Fruit fly (Drosophila melanogaster) whole organism, embryonic: ENCODE measurements around the gene CG31075.

Experiments
- Bgb ChIP-seq: fragments of 200-800 bp; sonication (Bioruptor generic); IDR thresholded peaks from 2 replicates; pipeline ENCODE4 v1.3.6; 2022; ENCODE audit warnings: missing biosample characterization, missing genetic modification characterization; ENCODE audit not compliant: partially characterized antibody
- CG12769 ChIP-seq: fragments of 200-800 bp; sonication (Bioruptor generic); optimal IDR thresholded peaks from 2 replicates; lab custom pipeline; 2019; ENCODE audit warnings: missing biosample characterization, mild to moderate bottlenecking, missing genetic modification characterization, moderate library complexity
- CG17385 ChIP-seq: fragments of 200-800 bp; sonication (Bioruptor generic); optimal IDR thresholded peaks from 3 replicates; lab custom pipeline; 2018; ENCODE audit warnings: missing biosample characterization, mild to moderate bottlenecking, missing genetic modification characterization
- CG18599 ChIP-seq: fragments of 200-800 bp; sonication (Bioruptor generic); optimal IDR thresholded peaks from 3 replicates; lab custom pipeline; 2017; ENCODE audit warnings: missing biosample characterization, missing genetic modification characterization, mild to moderate bottlenecking, moderate library complexity, missing genetic modification reagents
- CG31365 ChIP-seq: fragments of 200-800 bp; sonication (Bioruptor generic); optimal IDR thresholded peaks from 2 replicates; lab custom pipeline; 2018; ENCODE audit warnings: missing biosample characterization, mild to moderate bottlenecking, missing genetic modification characterization
- CG3281 ChIP-seq: fragments of 200-800 bp; sonication (Bioruptor generic); optimal IDR thresholded peaks from 3 replicates; lab custom pipeline; 2017; ENCODE audit warnings: missing biosample characterization, mild to moderate bottlenecking, missing genetic modification characterization
- CG3995 ChIP-seq: fragments of 200-800 bp; sonication (Bioruptor generic); optimal IDR thresholded peaks from 3 replicates; lab custom pipeline; 2016; ENCODE audit warnings: missing biosample characterization, missing genetic modification characterization
- CG6175 ChIP-seq: fragments of 200-800 bp; sonication (Bioruptor generic); IDR thresholded peaks from 3 replicates; pipeline ENCODE4 v1.3.6; 2022; ENCODE audit warnings: missing biosample characterization, missing genetic modification characterization
- CG6689 ChIP-seq: fragments of 200-800 bp; sonication (Bioruptor generic); IDR thresholded peaks from 2 replicates; pipeline ENCODE4 v1.3.6; 2022; ENCODE audit warnings: missing biosample characterization, missing genetic modification characterization
- CG7372 ChIP-seq: fragments of 200-800 bp; sonication (Bioruptor generic); IDR thresholded peaks from 2 replicates; pipeline ENCODE4 v1.3.6; 2022; ENCODE audit warnings: missing biosample characterization, missing genetic modification characterization
- CG8089 ChIP-seq: fragments of 200-800 bp; sonication (Bioruptor generic); optimal IDR thresholded peaks from 3 replicates; lab custom pipeline; 2016; ENCODE audit warnings: missing biosample characterization, missing genetic modification characterization
- CTCF ChIP-seq: fragments of 200-800 bp; sonication (Bioruptor generic); optimal IDR thresholded peaks from 2 replicates; lab custom pipeline; 2017; ENCODE audit warnings: missing biosample characterization, mild to moderate bottlenecking, missing genetic modification characterization, moderate library complexity
- Deaf1 ChIP-seq: fragments of 200-800 bp; optimal IDR thresholded peaks from 3 replicates; lab custom pipeline; 2019; ENCODE audit warnings: missing biosample characterization, mild to moderate bottlenecking, missing genetic modification characterization, moderate library complexity
- Doc3 ChIP-seq: fragments of 200-800 bp; sonication (Bioruptor generic); IDR thresholded peaks from 3 replicates; pipeline ENCODE4 v1.3.6; 2022; ENCODE audit warnings: missing biosample characterization, missing genetic modification characterization; ENCODE audit not compliant: partially characterized antibody
- Eip74EF ChIP-seq, 2 experiments: fragments of 200-800 bp in 1 of 2; fragments of >200 bp in 1 of 2; sonication (Bioruptor generic) in 1 of 2; optimal IDR thresholded peaks; 2 replicates each; lab custom pipeline; 2017 to 2019; ENCODE audit warnings: missing biosample characterization in 2 of 2, missing genetic modification characterization in 2 of 2, mild to moderate bottlenecking in 1 of 2, moderate library complexity in 1 of 2
- Ets65A ChIP-seq: fragments of 200-800 bp; sonication (Bioruptor generic); peaks from one replicate; lab custom pipeline; 2016; ENCODE audit warnings: missing biosample characterization, missing genetic modification characterization
- Fer1 ChIP-seq: fragments of 200-800 bp; sonication (Bioruptor generic); optimal IDR thresholded peaks from 2 replicates; lab custom pipeline; 2017; ENCODE audit warnings: missing biosample characterization, mild to moderate bottlenecking, missing genetic modification characterization
- Hand ChIP-seq: fragments of 200-800 bp; sonication (Bioruptor generic); optimal IDR thresholded peaks from 2 replicates; lab custom pipeline; 2017; ENCODE audit warnings: mild to moderate bottlenecking, missing biosample characterization, missing genetic modification reagents, missing genetic modification characterization
- Hr78 ChIP-seq, 2 experiments: fragments of 200-800 bp in 1 of 2; fragments of >200 bp in 1 of 2; sonication (Bioruptor generic) in 1 of 2; optimal IDR thresholded peaks; 2 replicates each; lab custom pipeline; 2017 to 2019; ENCODE audit warnings: missing biosample characterization in 2 of 2, missing genetic modification characterization in 2 of 2, mild to moderate bottlenecking in 1 of 2, moderate library complexity in 1 of 2
- Jarid2 ChIP-seq: fragments of 200-800 bp; sonication (Bioruptor generic); optimal IDR thresholded peaks from 3 replicates; lab custom pipeline; 2017; ENCODE audit warnings: mild to moderate bottlenecking, missing biosample characterization, missing genetic modification reagents, missing genetic modification characterization
- Med ChIP-seq: fragments of 200-800 bp; sonication (Bioruptor generic); peaks from one replicate; lab custom pipeline; 2016; ENCODE audit warnings: missing biosample characterization, missing genetic modification characterization, mild to moderate bottlenecking, inconsistent platforms, moderate library complexity
- NFAT ChIP-seq: fragments of 200-800 bp; sonication (Bioruptor generic); IDR thresholded peaks from 2 replicates; pipeline ENCODE4 v1.3.6; 2022; ENCODE audit warnings: missing biosample characterization, missing genetic modification characterization
- Pdp1 ChIP-seq, 2 experiments: fragments of 200-800 bp; sonication (Bioruptor generic); optimal IDR thresholded peaks; 3 replicates each; lab custom pipeline; 2016; ENCODE audit warnings: missing biosample characterization in 2 of 2, missing genetic modification characterization in 2 of 2, mild to moderate bottlenecking in 1 of 2, moderate library complexity in 1 of 2
- Trl ChIP-seq, 3 experiments: fragments of >200 bp in 2 of 3; fragments of 200-800 bp in 1 of 3; sonication (Bioruptor generic) in 1 of 3; optimal IDR thresholded peaks; 2 replicates in 1 of 3; 3 replicates in 2 of 3; lab custom pipeline; 2016 to 2017; ENCODE audit warnings: missing biosample characterization in 1 of 3, missing genetic modification characterization in 1 of 3
- abd-A ChIP-seq: fragments of 200-800 bp; sonication (Bioruptor generic); optimal IDR thresholded peaks from 3 replicates; lab custom pipeline; 2019; ENCODE audit warnings: missing biosample characterization, mild to moderate bottlenecking, missing genetic modification characterization, moderate library complexity
- amos ChIP-seq: fragments of 200-800 bp; sonication (Bioruptor generic); IDR thresholded peaks from 2 replicates; pipeline ENCODE4 v1.3.6; 2022; ENCODE audit warnings: missing biosample characterization, missing genetic modification characterization; ENCODE audit not compliant: partially characterized antibody
- ato ChIP-seq: fragments of 200-800 bp; sonication (Bioruptor generic); IDR thresholded peaks from 2 replicates; pipeline ENCODE4 v1.3.6; 2022; ENCODE audit warnings: missing biosample characterization, missing genetic modification characterization; ENCODE audit not compliant: partially characterized antibody
- chinmo ChIP-seq: fragments of 200-800 bp; sonication (Bioruptor generic); IDR thresholded peaks from 4 replicates; pipeline ENCODE4 v1.3.6; 2022; ENCODE audit warnings: missing biosample characterization, missing genetic modification characterization; ENCODE audit not compliant: partially characterized antibody
- cwo ChIP-seq: fragments of 200-800 bp; sonication (Bioruptor generic); optimal IDR thresholded peaks from 3 replicates; lab custom pipeline; 2017; ENCODE audit warnings: missing biosample characterization, missing genetic modification characterization, mild to moderate bottlenecking, moderate library complexity, missing genetic modification reagents
- esg ChIP-seq: fragments of 200-800 bp; sonication (Bioruptor generic); conservative IDR thresholded peaks from 2 replicates; pipeline ENCODE4 v1.3.6; 2022; ENCODE audit warnings: missing biosample characterization, missing genetic modification characterization
- ftz-f1 ChIP-seq: fragments of 200-800 bp; sonication (Bioruptor generic); optimal IDR thresholded peaks from 2 replicates; lab custom pipeline; 2016; ENCODE audit warnings: missing biosample characterization, missing genetic modification characterization
- kah ChIP-seq: fragments of 200-800 bp; sonication (Bioruptor generic); optimal IDR thresholded peaks from 2 replicates; lab custom pipeline; 2018; ENCODE audit warnings: missing biosample characterization, mild to moderate bottlenecking, missing genetic modification characterization
- mirr ChIP-seq: fragments of 200-800 bp; sonication (Bioruptor generic); optimal IDR thresholded peaks from 3 replicates; lab custom pipeline; 2018; ENCODE audit warnings: missing biosample characterization, mild to moderate bottlenecking, missing genetic modification characterization
- onecut ChIP-seq: fragments of 200-800 bp; sonication (Bioruptor generic); IDR thresholded peaks from 2 replicates; pipeline ENCODE4 v1.3.6; 2022; ENCODE audit warnings: missing biosample characterization, missing genetic modification characterization
- scrt ChIP-seq: fragments of 200-800 bp; sonication (Bioruptor generic); optimal IDR thresholded peaks from 2 replicates; lab custom pipeline; 2018; ENCODE audit warnings: missing biosample characterization, mild to moderate bottlenecking, missing genetic modification characterization, moderate library complexity
- so ChIP-seq: fragments of 200-800 bp; sonication (Bioruptor generic); IDR thresholded peaks from 3 replicates; pipeline ENCODE4 v1.3.6; 2022; ENCODE audit warnings: missing biosample characterization, missing genetic modification characterization
- tap ChIP-seq: fragments of 200-800 bp; optimal IDR thresholded peaks from 3 replicates; lab custom pipeline; 2019; ENCODE audit warnings: missing biosample characterization, mild to moderate bottlenecking, missing genetic modification characterization, moderate library complexity
- z ChIP-seq: fragments of 200-800 bp; sonication (Bioruptor generic); IDR thresholded peaks from 3 replicates; pipeline ENCODE4 v1.3.6; 2022; ENCODE audit warnings: missing biosample characterization, missing genetic modification characterization
- zen2 ChIP-seq: fragments of 200-800 bp; sonication (Bioruptor generic); IDR thresholded peaks from 3 replicates; pipeline ENCODE4 v1.3.6; 2022; ENCODE audit warnings: missing biosample characterization, missing genetic modification characterization; ENCODE audit not compliant: partially characterized antibody

CG31075 gene

DNA sequence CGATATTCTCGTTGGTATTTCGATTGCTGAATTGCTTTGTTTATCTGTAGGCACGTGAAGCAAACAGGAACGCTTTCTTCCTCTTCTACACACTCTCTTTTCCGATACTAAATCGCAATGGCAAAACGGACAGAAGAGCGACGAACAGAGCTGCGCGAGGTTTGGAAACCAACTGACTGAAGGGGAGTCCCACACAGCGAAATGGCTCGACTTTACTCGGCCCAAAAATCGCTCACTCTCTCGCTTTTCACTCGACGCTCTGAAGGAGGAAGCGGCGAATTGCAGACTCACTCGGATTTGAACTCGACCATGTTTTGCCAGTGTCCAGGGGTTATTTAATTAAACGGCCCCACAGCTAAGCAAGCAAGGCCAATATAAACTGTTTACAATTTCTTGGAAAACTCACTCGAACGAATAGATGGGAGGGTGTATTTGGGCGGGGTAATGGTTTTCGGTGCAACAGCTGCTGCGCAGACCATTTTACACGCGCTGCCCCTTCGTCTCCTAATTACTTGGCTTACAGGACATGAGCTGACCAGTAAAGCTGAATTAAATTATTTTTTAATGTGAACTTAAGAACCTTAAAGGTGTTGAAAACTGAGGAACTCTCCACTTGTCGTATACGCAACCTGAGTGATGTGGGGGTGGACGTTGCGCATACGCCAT lies 29.9 kb downstream of the CG31075 start, which contains the start of gene CG6330:
TSS of gene CG6330 (minus strand) at position 178 of the 666 bp plus-strand sequence.
- no peak for TF ChIP-seq kah
- peak; percentile 40; the same call in 1 of the 3 replicates for TF ChIP-seq zen2 (GFP tag; lab: Robert Waterston, UW)
- peak; percentile 25 for TF ChIP-seq CG18599 (GFP tag; lab: Kevin White, UChicago)
- peak; percentile 27 for TF ChIP-seq cwo (GFP tag; lab: Kevin White, UChicago)
- TF ChIP-seq CG8089: no peak
- TF ChIP-seq Ets65A (GFP tag; lab: Kevin White, UChicago): peak; percentile 5
- TF ChIP-seq scrt (GFP tag; lab: Kevin White, UChicago): peak; percentile 75
- TF ChIP-seq CG3281 (GFP tag; lab: Kevin White, UChicago): no peak
- TF ChIP-seq Trl (optimal IDR thresholded peaks at IDR 0.05; lab: Kevin White, UChicago): peak in 1 of 2 experiments; percentile 28
- no peak for TF ChIP-seq Trl (GFP tag; optimal IDR thresholded peaks at IDR 0.05; lab: Kevin White, UChicago)
- peak; percentile 63 for TF ChIP-seq CG3995
- TF ChIP-seq chinmo: 0 out of 4 replicates have a peak, but pooled peaks have one; percentile 57
- peak; percentile 60 for TF ChIP-seq Med (GFP tag; lab: Kevin White, UChicago)
- TF ChIP-seq CG6689: no peak
- TF ChIP-seq CG12769 (tag; lab: Kevin White, UChicago): peak; percentile 42
- 0 out of 3 replicates have a peak, but pooled peaks have one; percentile 27 for TF ChIP-seq so (GFP tag; lab: Robert Waterston, UW)
- no peak for TF ChIP-seq tap (tag; lab: Kevin White, UChicago)
- TF ChIP-seq Eip74EF (GFP tag; optimal IDR thresholded peaks at IDR 0.05; lab: Kevin White, UChicago): no peak
- peak; percentile 38; the same call in 1 of the 2 replicates for TF ChIP-seq Bgb (GFP tag; lab: Robert Waterston, UW)
- no peak for TF ChIP-seq CG31365 (tag; lab: Kevin White, UChicago)
- TF ChIP-seq abd-A (tag; lab: Kevin White, UChicago): peak; percentile 87
- TF ChIP-seq amos: peak; percentile 18; the same call in 1 of the 2 replicates
- TF ChIP-seq CG6175 (GFP tag; lab: Robert Waterston, UW): no peak
- no peak for TF ChIP-seq esg
- TF ChIP-seq Pdp1 (GFP tag; optimal IDR thresholded peaks at IDR 0.05; lab: Kevin White, UChicago): no peak
- TF ChIP-seq Deaf1: peak; percentile 54
- TF ChIP-seq Hand: peak; percentile 6
- TF ChIP-seq CG7372 (GFP tag; lab: Robert Waterston, UW): peak; percentile 87
- peak; percentile 92 for TF ChIP-seq z (GFP tag; lab: Robert Waterston, UW)
- TF ChIP-seq Jarid2 (GFP tag; lab: Kevin White, UChicago): peak; percentile 14
- peak; percentile 49; the same call in 1 of the 2 replicates for TF ChIP-seq onecut
- TF ChIP-seq Fer1 (GFP tag; lab: Kevin White, UChicago): peak; percentile 32
- TF ChIP-seq CG17385 (GFP tag; lab: Kevin White, UChicago): peak; percentile 26
- TF ChIP-seq, all 482 proteins: peak for 22

DNA sequence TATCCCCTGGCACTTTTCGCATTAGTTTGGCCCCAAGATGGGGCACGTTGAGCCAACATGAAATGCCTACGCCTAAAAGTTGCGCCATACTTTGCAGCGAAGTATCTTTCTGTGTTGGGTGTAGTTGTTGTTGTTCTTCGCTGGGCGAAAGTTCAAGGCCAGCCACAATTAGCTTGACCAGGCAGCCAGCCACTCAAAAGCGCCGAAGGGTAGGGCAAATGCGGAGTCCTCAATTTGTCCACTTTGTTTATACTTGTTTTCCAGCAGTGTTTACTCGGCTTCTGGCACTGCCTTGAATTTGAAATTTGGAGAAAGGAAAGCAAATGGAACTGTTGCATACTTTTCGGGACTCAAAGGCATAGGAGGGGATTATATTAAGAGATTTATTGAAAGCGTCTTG lies 31.2 kb downstream of the CG31075 start:
- no peak for TF ChIP-seq ato (GFP tag; lab: Robert Waterston, UW)
- peak; percentile 24 for TF ChIP-seq ftz-f1 (GFP tag; lab: Kevin White, UChicago)
- peak; percentile 2 for TF ChIP-seq CTCF (GFP tag; lab: Kevin White, UChicago)
- TF ChIP-seq mirr (GFP tag; lab: Kevin White, UChicago): no peak
- peak in 1 of 2 experiments; percentile 62 for TF ChIP-seq Hr78 (GFP tag; optimal IDR thresholded peaks at IDR 0.05; lab: Kevin White, UChicago)
- TF ChIP-seq NFAT: 0 out of 2 replicates have a peak, but pooled peaks have one; percentile 19
- TF ChIP-seq Doc3: 0 out of 3 replicates have a peak, but pooled peaks have one; percentile 13
